Worm (Caenorhabditis elegans) whole organism, young adult: Measurements from ENCODE around the gene F10E9.4.
A peak's percentile ranks its signal among the peaks of the same experiment; 100 is the strongest.

Experiments used
- B0035.1 ChIP-seq: sonication (generic microtip); optimal IDR thresholded peaks from 2 replicates; lab custom pipeline; 2016; ENCODE audit warnings: missing genetic modification characterization, mild to moderate bottlenecking, missing compliant biosample characterization, missing genotype, missing genetic modification reagents
- F10E7.11 ChIP-seq: sonication (generic microtip); optimal IDR thresholded peaks from 2 replicates; lab custom pipeline; 2017; ENCODE audit warnings: mild to moderate bottlenecking, missing genetic modification characterization, moderate library complexity, missing compliant biosample characterization
- F22D6.2 ChIP-seq: sonication (generic microtip); optimal IDR thresholded peaks from 2 replicates; lab custom pipeline; 2016; ENCODE audit warnings: mild to moderate bottlenecking, missing genetic modification characterization, missing compliant biosample characterization
- F49E8.2 ChIP-seq: sonication (generic microtip); optimal IDR thresholded peaks from 3 replicates; lab custom pipeline; 2017; ENCODE audit warnings: missing genetic modification characterization, mild to moderate bottlenecking, missing compliant biosample characterization, antibody characterized with exemption, moderate library complexity; ENCODE audit not compliant: insufficient read depth
- F52B5.7 ChIP-seq: sonication (generic microtip); optimal IDR thresholded peaks from 2 replicates; lab custom pipeline; 2016; ENCODE audit warnings: mild to moderate bottlenecking, missing genetic modification characterization, missing compliant biosample characterization
- F55B11.4 ChIP-seq: sonication (generic microtip); optimal IDR thresholded peaks from 2 replicates; lab custom pipeline; 2016; ENCODE audit warnings: missing compliant biosample characterization, missing genetic modification characterization, borderline replicate concordance; ENCODE audit not compliant: insufficient read depth
- K11D2.4 ChIP-seq: fragments of 200-800 bp; sonication (Bioruptor generic); IDR thresholded peaks from 2 replicates; pipeline ENCODE4 v1.3.6; 2022; ENCODE audit warnings: missing genetic modification reagents, missing genetic modification characterization, missing compliant biosample characterization
- T07F8.4 ChIP-seq: sonication (generic microtip); optimal IDR thresholded peaks from 2 replicates; lab custom pipeline; 2016; ENCODE audit warnings: mild to moderate bottlenecking, missing genetic modification characterization, moderate library complexity, missing compliant biosample characterization
- Y56A3A.18 ChIP-seq: fragments of 200-800 bp; sonication (Bioruptor generic); IDR thresholded peaks from 2 replicates; pipeline ENCODE4 v1.3.6; 2022; ENCODE audit warnings: missing genetic modification reagents, missing genetic modification characterization, missing compliant biosample characterization
- Y79H2A.3 ChIP-seq: fragments of 200-800 bp; sonication (Bioruptor generic); conservative IDR thresholded peaks from 2 replicates; pipeline ENCODE4 v1.3.6; 2022; ENCODE audit warnings: missing genetic modification reagents, missing genetic modification characterization, missing compliant biosample characterization
- Y95B8A.8 ChIP-seq: fragments of 200-800 bp; sonication (Bioruptor generic); IDR thresholded peaks from 2 replicates; pipeline ENCODE4 v1.3.6; 2022; ENCODE audit warnings: missing genetic modification reagents, missing genetic modification characterization, missing compliant biosample characterization
- akir-1 ChIP-seq: fragments of 200-800 bp; sonication (Bioruptor generic); optimal IDR thresholded peaks from 2 replicates; lab custom pipeline; 2018; ENCODE audit warnings: mild to moderate bottlenecking, missing genetic modification characterization, moderate library complexity, missing compliant biosample characterization
- aptf-2 ChIP-seq: fragments of 200-800 bp; sonication (Bioruptor generic); conservative IDR thresholded peaks from 2 replicates; pipeline ENCODE4 v1.3.6; 2022; ENCODE audit warnings: missing genetic modification reagents, missing genetic modification characterization, missing compliant biosample characterization
- atf-7 ChIP-seq: sonication (generic microtip); optimal IDR thresholded peaks from 2 replicates; lab custom pipeline; 2017; ENCODE audit warnings: mild to moderate bottlenecking, missing genetic modification characterization, missing compliant biosample characterization
- athp-1 ChIP-seq: sonication (generic microtip); optimal IDR thresholded peaks from 2 replicates; lab custom pipeline; 2017; ENCODE audit warnings: mild to moderate bottlenecking, missing genetic modification characterization, missing compliant biosample characterization
- attf-5 ChIP-seq: fragments of 200-800 bp; sonication (Bioruptor generic); optimal IDR thresholded peaks from 2 replicates; lab custom pipeline; 2018; ENCODE audit warnings: mild to moderate bottlenecking, missing genetic modification characterization, missing compliant biosample characterization
- attf-6 ChIP-seq: fragments of 200-800 bp; sonication (Bioruptor generic); IDR thresholded peaks from 2 replicates; pipeline ENCODE4 v1.3.6; 2022; ENCODE audit warnings: missing genetic modification reagents, missing genetic modification characterization, missing compliant biosample characterization
- bed-2 ChIP-seq: fragments of 200-800 bp; sonication (Bioruptor generic); IDR thresholded peaks from 2 replicates; pipeline ENCODE4 v1.3.6; 2022; ENCODE audit warnings: missing genetic modification reagents, missing genetic modification characterization, missing compliant biosample characterization
- cebp-1 ChIP-seq, 2 experiments: fragments of 200-800 bp in 1 of 2; sonication (Bioruptor generic) in 1 of 2; sonication (generic microtip) in 1 of 2; IDR thresholded peaks in 1 of 2; optimal IDR thresholded peaks in 1 of 2; 2 replicates each; pipeline versions ENCODE4 v1.3.6 to Lab custom; 2017 to 2022; ENCODE audit warnings: missing compliant biosample characterization in 2 of 2, missing genetic modification characterization in 2 of 2, mild to moderate bottlenecking in 1 of 2, missing genetic modification reagents in 1 of 2, moderate library complexity in 1 of 2
- cebp-2 ChIP-seq: fragments of 200-800 bp; sonication (Bioruptor generic); IDR thresholded peaks from 2 replicates; pipeline ENCODE4 v1.3.6; 2022; ENCODE audit warnings: missing genetic modification characterization, missing compliant biosample characterization
- ceh-27 ChIP-seq: fragments of 200-800 bp; sonication (Bioruptor generic); optimal IDR thresholded peaks from 2 replicates; lab custom pipeline; 2018; ENCODE audit warnings: mild to moderate bottlenecking, missing genetic modification characterization, moderate library complexity, missing compliant biosample characterization
- ceh-58 ChIP-seq: fragments of 200-800 bp; sonication (Bioruptor generic); IDR thresholded peaks from 2 replicates; pipeline ENCODE4 v1.3.6; 2022; ENCODE audit warnings: missing genetic modification characterization, missing compliant biosample characterization
- ceh-79 ChIP-seq: sonication (generic microtip); optimal IDR thresholded peaks from 2 replicates; lab custom pipeline; 2017; ENCODE audit warnings: mild to moderate bottlenecking, missing genetic modification characterization, missing compliant biosample characterization
- ceh-91 ChIP-seq: fragments of 200-800 bp; sonication (Bioruptor generic); IDR thresholded peaks from 2 replicates; pipeline ENCODE4 v1.3.6; 2022; ENCODE audit warnings: missing genetic modification reagents, missing genetic modification characterization, missing compliant biosample characterization
- dpff-1 ChIP-seq: sonication (generic microtip); optimal IDR thresholded peaks from 2 replicates; lab custom pipeline; 2017; ENCODE audit warnings: mild to moderate bottlenecking, missing genetic modification characterization, missing compliant biosample characterization
- dpl-1 ChIP-seq: fragments of 150-350 bp; optimal IDR thresholded peaks from 2 replicates; lab custom pipeline; 2014; ENCODE audit warnings: missing biosample characterization, missing genetic modification reagents, missing genetic modification characterization
- efl-1 ChIP-seq: fragments of 150-350 bp; optimal IDR thresholded peaks from 2 replicates; lab custom pipeline; 2014; ENCODE audit warnings: missing biosample characterization, missing genetic modification reagents, missing genetic modification characterization
- egl-18 ChIP-seq: fragments of 200-800 bp; sonication (Bioruptor generic); IDR thresholded peaks from 2 replicates; pipeline ENCODE4 v1.3.6; 2022; ENCODE audit warnings: missing genetic modification reagents, missing genetic modification characterization, missing compliant biosample characterization
- egl-44 ChIP-seq: fragments of 200-800 bp; sonication (Bioruptor generic); IDR thresholded peaks from 2 replicates; pipeline ENCODE4 v1.3.6; 2022; ENCODE audit warnings: missing genetic modification reagents, missing genetic modification characterization, missing compliant biosample characterization
- egrh-3 ChIP-seq: fragments of 200-800 bp; sonication (Bioruptor generic); IDR thresholded peaks from 2 replicates; pipeline ENCODE4 v1.3.6; 2022; ENCODE audit warnings: missing genetic modification reagents, missing genetic modification characterization, missing compliant biosample characterization
- ets-4 ChIP-seq: fragments of 200-800 bp; sonication (Bioruptor generic); optimal IDR thresholded peaks from 2 replicates; lab custom pipeline; 2018; ENCODE audit warnings: mild to moderate bottlenecking, missing genetic modification characterization, missing compliant biosample characterization
- hlh-12 ChIP-seq: sonication (generic microtip); optimal IDR thresholded peaks from 2 replicates; lab custom pipeline; 2016; ENCODE audit warnings: missing genetic modification characterization, missing compliant biosample characterization
- hrde-1 ChIP-seq: sonication (generic microtip); optimal IDR thresholded peaks from 2 replicates; lab custom pipeline; 2016; ENCODE audit warnings: missing genetic modification characterization, mild to moderate bottlenecking, missing compliant biosample characterization, moderate library complexity, missing genotype, missing genetic modification reagents, borderline replicate concordance
- lag-1 ChIP-seq: fragments of 200-800 bp; sonication (Bioruptor generic); IDR thresholded peaks from 2 replicates; pipeline ENCODE4 v1.3.6; 2022; ENCODE audit warnings: missing genetic modification reagents, missing genetic modification characterization, missing compliant biosample characterization
- lin-40 ChIP-seq: sonication (generic microtip); optimal IDR thresholded peaks from 2 replicates; lab custom pipeline; 2016; ENCODE audit warnings: missing genetic modification characterization, mild to moderate bottlenecking, missing compliant biosample characterization, missing genotype, missing genetic modification reagents
- lsy-27 ChIP-seq: sonication (generic microtip); optimal IDR thresholded peaks from 2 replicates; lab custom pipeline; 2017; ENCODE audit warnings: missing genetic modification characterization, mild to moderate bottlenecking, missing compliant biosample characterization, antibody characterized with exemption, missing genotype, borderline replicate concordance; ENCODE audit not compliant: insufficient read depth
- mel-28 ChIP-seq: sonication (generic microtip); optimal IDR thresholded peaks from 2 replicates; lab custom pipeline; 2016; ENCODE audit warnings: borderline replicate concordance, mild to moderate bottlenecking, missing genetic modification characterization, missing compliant biosample characterization
- pbrm-1 ChIP-seq: fragments of 200-800 bp; sonication (Bioruptor generic); IDR thresholded peaks from 2 replicates; pipeline ENCODE4 v1.3.6; 2022; ENCODE audit warnings: missing genetic modification reagents, missing genetic modification characterization, missing compliant biosample characterization
- rcor-1 ChIP-seq: fragments of 200-800 bp; sonication (Bioruptor generic); IDR thresholded peaks from 2 replicates; pipeline ENCODE4 v1.3.6; 2022; ENCODE audit warnings: missing genetic modification reagents, missing genetic modification characterization, missing compliant biosample characterization
- rec-8 ChIP-seq, 2 experiments: sonication (generic microtip); optimal IDR thresholded peaks; 2 replicates each; lab custom pipeline; 2016; ENCODE audit warnings: mild to moderate bottlenecking in 2 of 2, missing genetic modification characterization in 2 of 2, missing genetic modification reagents in 2 of 2, missing genotype in 2 of 2, missing biosample characterization in 1 of 2, missing compliant biosample characterization in 1 of 2, moderate library complexity in 1 of 2
- repo-1 ChIP-seq: sonication (generic microtip); optimal IDR thresholded peaks from 2 replicates; lab custom pipeline; 2017; ENCODE audit warnings: mild to moderate bottlenecking, missing genetic modification characterization, missing compliant biosample characterization
- sdz-38 ChIP-seq: sonication (generic microtip); optimal IDR thresholded peaks from 2 replicates; lab custom pipeline; 2016; ENCODE audit warnings: missing genotype, missing genetic modification characterization, missing compliant biosample characterization
- snpc-4 ChIP-seq, 5 experiments: fragments of 150-350 bp in 1 of 5; sonication (generic microtip) in 4 of 5; optimal IDR thresholded peaks; 2 replicates each; lab custom pipeline; 2014 to 2018; ENCODE audit warnings: missing genetic modification characterization in 5 of 5, missing biosample characterization in 3 of 5, antibody characterized with exemption in 2 of 5, mild to moderate bottlenecking in 2 of 5, missing compliant biosample characterization in 2 of 5, missing genotype in 2 of 5, moderate library complexity in 2 of 5, missing genetic modification reagents in 1 of 5
- tlf-1 ChIP-seq: fragments of 200-800 bp; sonication (Bioruptor generic); optimal IDR thresholded peaks from 2 replicates; lab custom pipeline; 2018; ENCODE audit warnings: mild to moderate bottlenecking, missing genetic modification characterization, missing compliant biosample characterization
- ztf-25 ChIP-seq: fragments of 200-800 bp; sonication (Bioruptor generic); IDR thresholded peaks from 2 replicates; pipeline ENCODE4 v1.3.6; 2022; ENCODE audit warnings: missing genetic modification reagents, missing genetic modification characterization, missing compliant biosample characterization

The F10E9.4 gene

ce11 chrIII:8307356-8307755 is 982 bp upstream of the F10E9.4 start, which contains the start of the genes F10E9.7 and F10E9.5 (continued):
- peak; percentile 12 for TF ChIP-seq snpc-4 (GFP tag; optimal IDR thresholded peaks at IDR 0.05; lab: Kevin White, UChicago)
- TF ChIP-seq snpc-4 (tag; optimal IDR thresholded peaks at IDR 0.05; lab: Kevin White, UChicago) = peak in 3 of 4 experiments; percentile 41 to 66 (median 51)
- no peak for TF ChIP-seq F49E8.2 (tag; lab: Kevin White, UChicago)
- TF ChIP-seq efl-1 (GFP tag; lab: Kevin White, UChicago) = peak; percentile 56
- no peak for TF ChIP-seq lag-1 (GFP tag; lab: Robert Waterston, UW)
- no peak for TF ChIP-seq T07F8.4 (tag; lab: Kevin White, UChicago)
- peak; percentile 72 for TF ChIP-seq rcor-1 (GFP tag; lab: Robert Waterston, UW)
- no peak for TF ChIP-seq dpff-1 (tag; lab: Kevin White, UChicago)
- no peak for TF ChIP-seq attf-6 (GFP tag; lab: Robert Waterston, UW)
- TF ChIP-seq ceh-58 (GFP tag; lab: Robert Waterston, UW) = no peak
- TF ChIP-seq aptf-2 = peak; percentile 84
- TF ChIP-seq ztf-25 (GFP tag; lab: Robert Waterston, UW) = peak; percentile 88
- no peak for TF ChIP-seq Y95B8A.8 (GFP tag; lab: Robert Waterston, UW)
- TF ChIP-seq lsy-27 (tag; lab: Kevin White, UChicago) = no peak
- peak; percentile 74 for TF ChIP-seq lin-40 (tag; lab: Kevin White, UChicago)
- TF ChIP-seq Y79H2A.3 (GFP tag; lab: Robert Waterston, UW) = no peak
- no peak for TF ChIP-seq ets-4
- peak; percentile 46 for TF ChIP-seq tlf-1 (GFP tag; lab: Kevin White, UChicago)
- peak; percentile 80 for TF ChIP-seq K11D2.4 (GFP tag; lab: Robert Waterston, UW)
- peak; percentile 37 for TF ChIP-seq athp-1 (tag; lab: Kevin White, UChicago)
- peak; percentile 76 for TF ChIP-seq F10E7.11
- peak; percentile 13 for TF ChIP-seq F22D6.2
- TF ChIP-seq dpl-1 = peak; percentile 65
- no peak for TF ChIP-seq repo-1 (tag; lab: Kevin White, UChicago)
- TF ChIP-seq Y56A3A.18 = no peak
- no peak for TF ChIP-seq cebp-1 (GFP tag; IDR thresholded peaks at IDR 0.05; lab: Robert Waterston, UW)
- peak; percentile 68 for TF ChIP-seq cebp-1 (tag; optimal IDR thresholded peaks at IDR 0.05; lab: Kevin White, UChicago)
- no peak for TF ChIP-seq pbrm-1 (GFP tag; lab: Robert Waterston, UW)
- TF ChIP-seq atf-7 (tag; lab: Kevin White, UChicago) = peak; percentile 76
- TF ChIP-seq ceh-27 = peak; percentile 92
- no peak for TF ChIP-seq mel-28 (tag; lab: Kevin White, UChicago)
- TF ChIP-seq F55B11.4 (tag; lab: Kevin White, UChicago) = no peak
- no peak for TF ChIP-seq egl-18 (GFP tag; lab: Robert Waterston, UW)
- TF ChIP-seq egrh-3 (GFP tag; lab: Robert Waterston, UW) = no peak
- peak; percentile 14 to 92 for TF ChIP-seq rec-8 (tag; optimal IDR thresholded peaks at IDR 0.05; lab: Kevin White, UChicago)
- no peak for TF ChIP-seq egl-44
- TF ChIP-seq hlh-12 = no peak
- TF ChIP-seq ceh-79 (tag; lab: Kevin White, UChicago) = no peak
- TF ChIP-seq ceh-91 (GFP tag; lab: Robert Waterston, UW) = peak; percentile 70
- peak; percentile 75 for TF ChIP-seq attf-5 (GFP tag; lab: Kevin White, UChicago)
- no peak for TF ChIP-seq sdz-38 (tag; lab: Kevin White, UChicago)
- TF ChIP-seq cebp-2 (GFP tag; lab: Robert Waterston, UW) = no peak
- TF ChIP-seq bed-2 (GFP tag; lab: Robert Waterston, UW) = peak; percentile 62; the same call in 1 of the 2 replicates
- no peak for TF ChIP-seq akir-1 (GFP tag; lab: Kevin White, UChicago)
- TF ChIP-seq hrde-1 (tag; lab: Kevin White, UChicago) = peak; percentile 82
- no peak for TF ChIP-seq F52B5.7
- peak; percentile 45 for TF ChIP-seq B0035.1
